Fruit fly (Drosophila melanogaster) whole organism: ENCODE data around the gene JMJD5.

Experiments
- CG8478 ChIP-seq: fragments of >200 bp; optimal IDR thresholded peaks from 2 replicates; lab custom pipeline; 2018; ENCODE audit warnings: inconsistent platforms
- Dll ChIP-seq: fragments of >200 bp; optimal IDR thresholded peaks from 2 replicates; lab custom pipeline; 2017
- EcR ChIP-seq, 2 experiments: fragments of >200 bp; optimal IDR thresholded peaks; 2 replicates each; lab custom pipeline; 2017; ENCODE audit warnings: missing biosample characterization in 2 of 2, missing genetic modification characterization in 2 of 2, missing genetic modification reagents in 2 of 2
- pan ChIP-seq: fragments of >200 bp; optimal IDR thresholded peaks from 2 replicates; lab custom pipeline; 2017
- psq ChIP-seq: fragments of >200 bp; optimal IDR thresholded peaks from 2 replicates; lab custom pipeline; 2017
- usp ChIP-seq: fragments of >200 bp; optimal IDR thresholded peaks from 2 replicates; lab custom pipeline; 2017; ENCODE audit warnings: missing biosample characterization, missing genetic modification characterization, mixed read lengths

dm6 chr3L:851061-851460 lies 9.9 kb upstream of the JMJD5 start, which contains the start of gene Dci:
- no peak for TF ChIP-seq psq (lab: Kevin White, UChicago)
- TF ChIP-seq EcR (GFP tag; optimal IDR thresholded peaks at IDR 0.05; lab: Kevin White, UChicago) = no peak
- TF ChIP-seq Dll (lab: Kevin White, UChicago) = no peak
- no peak for TF ChIP-seq usp (GFP tag; lab: Kevin White, UChicago)
- no peak for TF ChIP-seq CG8478
- TF ChIP-seq pan (lab: Kevin White, UChicago) = no peak
